Worm (Caenorhabditis elegans): Measurements from ENCODE around the gene perm-4.

The perm-4 gene

ce11 chrIV:1123357-1123756 is 1.6 kb downstream of the perm-4 start:
- TF ChIP-seq isw-1 (GFP tag; IDR thresholded peaks at IDR 0.05) (no peak), dsc-1 (tag; optimal IDR thresholded peaks at IDR 0.05) (no peak), nhr-20 (tag; optimal IDR thresholded peaks at IDR 0.05) (no peak), efl-1 (optimal IDR thresholded peaks at IDR 0.05) (no peak), efl-1 (GFP tag; optimal IDR thresholded peaks at IDR 0.05 in 1 of 2) (peak in 1 of 2 experiments; percentile 19)

- TF ChIP-seq C34B4.2 (tag; optimal IDR thresholded peaks at IDR 0.05): no peak
- TF ChIP-seq nhr-237 (tag; optimal IDR thresholded peaks at IDR 0.05): no peak
- TF ChIP-seq unc-30 (tag; optimal IDR thresholded peaks at IDR 0.05): no peak
- TF ChIP-seq pax-3 (tag; optimal IDR thresholded peaks at IDR 0.05): no peak
- TF ChIP-seq vab-15 (tag; optimal IDR thresholded peaks at IDR 0.05): no peak
- no peak for TF ChIP-seq nhr-11 (tag; optimal IDR thresholded peaks at IDR 0.05)
- TF ChIP-seq C16A3.4 (tag; optimal IDR thresholded peaks at IDR 0.05): no peak
- TF ChIP-seq mef-2 (tag; optimal IDR thresholded peaks at IDR 0.05): no peak
- no peak for TF ChIP-seq elt-2 (tag; optimal IDR thresholded peaks at IDR 0.05)
- no peak for TF ChIP-seq unc-62 (GFP tag; optimal IDR thresholded peaks at IDR 0.05)
- TF ChIP-seq ztf-4 (tag; optimal IDR thresholded peaks at IDR 0.05): no peak
- no peak for TF ChIP-seq sup-37 (GFP tag; optimal IDR thresholded peaks at IDR 0.05)
- no peak for TF ChIP-seq efl-1 (optimal IDR thresholded peaks at IDR 0.05)
- no peak for TF ChIP-seq efl-1 (GFP tag; optimal IDR thresholded peaks at IDR 0.05 in 1 of 2)
- TF ChIP-seq zag-1 (tag; optimal IDR thresholded peaks at IDR 0.05): no peak
- TF ChIP-seq ces-1 (GFP tag; optimal IDR thresholded peaks at IDR 0.05): no peak
- TF ChIP-seq lsy-2 (tag; optimal IDR thresholded peaks at IDR 0.05): no peak
Observed at ce11 chrIV:1121511-1121910, 3.4 kb downstream of the perm-4 start.

- no peak for TF ChIP-seq alr-1 (tag; optimal IDR thresholded peaks at IDR 0.05; ENCODE audit: borderline replicate concordance)
- no peak for TF ChIP-seq lin-39 (tag; optimal IDR thresholded peaks at IDR 0.05)
- no peak for TF ChIP-seq efl-1 (optimal IDR thresholded peaks at IDR 0.05)
- TF ChIP-seq efl-1 (GFP tag; optimal IDR thresholded peaks at IDR 0.05 in 1 of 2): peak in 1 of 2 experiments; percentile 19
- TF ChIP-seq ceh-8 (GFP tag; optimal IDR thresholded peaks at IDR 0.05): no peak
- no peak for TF ChIP-seq jun-1 (tag; optimal IDR thresholded peaks at IDR 0.05)
Observed at ce11 chrIV:1120865-1121264, 4.0 kb downstream of the perm-4 start.

- TF ChIP-seq fkh-8 (tag; optimal IDR thresholded peaks at IDR 0.05): peak; percentile 63
- no peak for TF ChIP-seq efl-3 (GFP tag; optimal IDR thresholded peaks at IDR 0.05)
Observed at ce11 chrIV:1118566-1118965, 6.3 kb downstream of the perm-4 start, which contains the start of gene srx-13. Gene srx-13 (minus strand): TSS chrIV:1118666.

- TF ChIP-seq fkh-10 (GFP tag; optimal IDR thresholded peaks at IDR 0.05) (no peak), ceh-90 (tag; optimal IDR thresholded peaks at IDR 0.05) (no peak), pax-3 (tag; optimal IDR thresholded peaks at IDR 0.05) (no peak), unc-62 (GFP tag; optimal IDR thresholded peaks at IDR 0.05) (no peak), C34B4.2 (tag; optimal IDR thresholded peaks at IDR 0.05) (no peak), isw-1 (GFP tag; IDR thresholded peaks at IDR 0.05) (no peak), irx-1 (tag; optimal IDR thresholded peaks at IDR 0.05) (no peak), pag-3 (tag; optimal IDR thresholded peaks at IDR 0.05; ENCODE audit: borderline replicate concordance, insufficient read depth) (no peak), dsc-1 (tag; optimal IDR thresholded peaks at IDR 0.05) (no peak), alr-1 (tag; optimal IDR thresholded peaks at IDR 0.05; ENCODE audit: borderline replicate concordance) (no peak), xbp-1 (tag; optimal IDR thresholded peaks at IDR 0.05) (no peak), fkh-4 (tag; optimal IDR thresholded peaks at IDR 0.05; ENCODE audit: borderline replicate concordance) (no peak), nhr-12 (tag; optimal IDR thresholded peaks at IDR 0.05) (no peak), ceh-8 (GFP tag; optimal IDR thresholded peaks at IDR 0.05) (no peak), fos-1 (tag; optimal IDR thresholded peaks at IDR 0.05) (no peak)
Observed at ce11 chrIV:1113638-1114037, 11.3 kb downstream of the perm-4 start, which contains the start of gene srx-14. Gene srx-14 (minus strand): TSS chrIV:1113738.
